Fruit fly (Drosophila melanogaster) whole organism, embryonic: ENCODE results near the gene CG17032.
A peak's percentile ranks its signal among the peaks of the same experiment; 100 is the strongest.

Source experiments
- Antp ChIP-seq: fragments of 200-800 bp; sonication (Bioruptor generic); optimal IDR thresholded peaks from 3 replicates; lab custom pipeline; 2016; ENCODE audit warnings: missing biosample characterization, missing genetic modification characterization
- BtbVII ChIP-seq: fragments of 200-800 bp; sonication (Bioruptor generic); optimal IDR thresholded peaks from 3 replicates; lab custom pipeline; 2017; ENCODE audit warnings: missing biosample characterization, mild to moderate bottlenecking, missing genetic modification characterization
- Bteb2 ChIP-seq: fragments of 200-800 bp; sonication (Bioruptor generic); optimal IDR thresholded peaks from 2 replicates; lab custom pipeline; 2016; ENCODE audit warnings: missing biosample characterization, missing genetic modification characterization
- CG10565 ChIP-seq: fragments of 200-800 bp; sonication (Bioruptor generic); optimal IDR thresholded peaks from 3 replicates; lab custom pipeline; 2016; ENCODE audit warnings: missing biosample characterization, mild to moderate bottlenecking, missing genetic modification characterization
- CG12391 ChIP-seq: fragments of 200-800 bp; sonication (Bioruptor generic); optimal IDR thresholded peaks from 3 replicates; lab custom pipeline; 2018; ENCODE audit warnings: missing biosample characterization, mild to moderate bottlenecking, missing genetic modification characterization, moderate library complexity
- CG13775 ChIP-seq: fragments of 200-800 bp; sonication (Bioruptor generic); optimal IDR thresholded peaks from 3 replicates; lab custom pipeline; 2017; ENCODE audit warnings: missing biosample characterization, mild to moderate bottlenecking, missing genetic modification characterization
- CG17361 ChIP-seq: fragments of 200-800 bp; sonication (Bioruptor generic); IDR thresholded peaks from 3 replicates; pipeline ENCODE4 v1.3.6; 2022; ENCODE audit warnings: missing biosample characterization, missing genetic modification characterization
- CG17829 ChIP-seq: fragments of 200-800 bp; optimal IDR thresholded peaks from 2 replicates; lab custom pipeline; 2019; ENCODE audit warnings: missing biosample characterization, mild to moderate bottlenecking, missing genetic modification characterization, moderate library complexity
- CG18262 ChIP-seq: fragments of 200-800 bp; optimal IDR thresholded peaks from 3 replicates; lab custom pipeline; 2019; ENCODE audit warnings: missing biosample characterization, mild to moderate bottlenecking, missing genetic modification characterization, moderate library complexity
- CG2116 ChIP-seq: fragments of 200-800 bp; sonication (Bioruptor generic); optimal IDR thresholded peaks from 3 replicates; lab custom pipeline; 2018; ENCODE audit warnings: missing biosample characterization, mild to moderate bottlenecking, missing genetic modification characterization
- CG2199 ChIP-seq: fragments of 200-800 bp; sonication (Bioruptor generic); IDR thresholded peaks from 3 replicates; pipeline ENCODE4 v1.3.6; 2022; ENCODE audit warnings: missing biosample characterization, missing genetic modification characterization
- CG2875 ChIP-seq: fragments of 200-800 bp; sonication (Bioruptor generic); optimal IDR thresholded peaks from 2 replicates; lab custom pipeline; 2017; ENCODE audit warnings: missing biosample characterization, mild to moderate bottlenecking, missing genetic modification characterization, missing genetic modification reagents
- CG30403 ChIP-seq: fragments of 200-800 bp; sonication (Bioruptor generic); optimal IDR thresholded peaks from 3 replicates; lab custom pipeline; 2016; ENCODE audit warnings: missing biosample characterization, missing genetic modification characterization
- CG31365 ChIP-seq: fragments of 200-800 bp; sonication (Bioruptor generic); optimal IDR thresholded peaks from 2 replicates; lab custom pipeline; 2018; ENCODE audit warnings: missing biosample characterization, mild to moderate bottlenecking, missing genetic modification characterization
- CG31441 ChIP-seq: fragments of 200-800 bp; sonication (Bioruptor generic); IDR thresholded peaks from 2 replicates; pipeline ENCODE4 v1.3.6; 2022; ENCODE audit warnings: missing biosample characterization, missing genetic modification characterization
- CG3838 ChIP-seq: fragments of 200-800 bp; sonication (Bioruptor generic); optimal IDR thresholded peaks from 3 replicates; lab custom pipeline; 2016; ENCODE audit warnings: missing biosample characterization, missing genetic modification characterization
- CG43689 ChIP-seq: fragments of 200-800 bp; sonication (Bioruptor generic); IDR thresholded peaks from 2 replicates; pipeline ENCODE4 v1.3.6; 2022; ENCODE audit warnings: missing biosample characterization, missing genetic modification characterization
- CG6272 ChIP-seq: fragments of 200-800 bp; sonication (Bioruptor generic); IDR thresholded peaks from 2 replicates; pipeline ENCODE4 v1.3.6; 2022; ENCODE audit warnings: missing biosample characterization, missing genetic modification characterization
- CG7271 ChIP-seq: fragments of 200-800 bp; sonication (Bioruptor generic); optimal IDR thresholded peaks from 2 replicates; lab custom pipeline; 2018; ENCODE audit warnings: missing biosample characterization, mild to moderate bottlenecking, missing genetic modification characterization, moderate library complexity
- CG9817 ChIP-seq: fragments of 200-800 bp; sonication (Bioruptor generic); optimal IDR thresholded peaks from 2 replicates; lab custom pipeline; 2018; ENCODE audit warnings: missing biosample characterization, mild to moderate bottlenecking, missing genetic modification characterization, moderate library complexity
- Drgx ChIP-seq: fragments of 200-800 bp; sonication (Bioruptor generic); IDR thresholded peaks from 2 replicates; pipeline ENCODE4 v1.3.6; 2022; ENCODE audit warnings: missing biosample characterization, missing genetic modification characterization
- Fer3 ChIP-seq: fragments of 200-800 bp; sonication (Bioruptor generic); optimal IDR thresholded peaks from 2 replicates; lab custom pipeline; 2018; ENCODE audit warnings: missing biosample characterization, mild to moderate bottlenecking, missing genetic modification characterization, moderate library complexity
- Hr3 ChIP-seq: fragments of 200-800 bp; sonication (Bioruptor generic); optimal IDR thresholded peaks from 3 replicates; lab custom pipeline; 2016; ENCODE audit warnings: missing biosample characterization, missing genetic modification characterization
- Lhr ChIP-seq: fragments of 200-800 bp; sonication (Bioruptor generic); optimal IDR thresholded peaks from 3 replicates; lab custom pipeline; 2017; ENCODE audit warnings: mild to moderate bottlenecking, missing biosample characterization, missing genetic modification reagents, missing genetic modification characterization
- MESR4 ChIP-seq: fragments of 200-800 bp; sonication (Bioruptor generic); optimal IDR thresholded peaks from 2 replicates; lab custom pipeline; 2018; ENCODE audit warnings: missing biosample characterization, mild to moderate bottlenecking, missing genetic modification characterization, moderate library complexity
- Max ChIP-seq: fragments of 200-800 bp; sonication (Bioruptor generic); optimal IDR thresholded peaks from 2 replicates; lab custom pipeline; 2016; ENCODE audit warnings: missing biosample characterization, mild to moderate bottlenecking, missing genetic modification characterization
- Med ChIP-seq: fragments of 200-800 bp; sonication (Bioruptor generic); peaks from one replicate; lab custom pipeline; 2016; ENCODE audit warnings: missing biosample characterization, missing genetic modification characterization, mild to moderate bottlenecking, inconsistent platforms, moderate library complexity
- Mrtf ChIP-seq: fragments of 200-800 bp; sonication (Bioruptor generic); IDR thresholded peaks from 3 replicates; pipeline ENCODE4 v1.3.6; 2022; ENCODE audit warnings: missing biosample characterization, missing genetic modification characterization
- Myb ChIP-seq: fragments of 200-800 bp; sonication (Bioruptor generic); optimal IDR thresholded peaks from 2 replicates; lab custom pipeline; 2016; ENCODE audit warnings: missing biosample characterization, missing genetic modification characterization
- Oaz ChIP-seq: fragments of 200-800 bp; sonication (Bioruptor generic); IDR thresholded peaks from 2 replicates; pipeline ENCODE4 v1.3.6; 2022; ENCODE audit warnings: missing biosample characterization, missing genetic modification characterization
- Opbp ChIP-seq: fragments of 200-800 bp; sonication (Bioruptor generic); IDR thresholded peaks from 3 replicates; pipeline ENCODE4 v1.3.6; 2022; ENCODE audit warnings: missing biosample characterization, missing genetic modification characterization; ENCODE audit not compliant: partially characterized antibody
- Stat92E ChIP-seq, 3 experiments: fragments of >200 bp in 2 of 3; fragments of 200-800 bp in 1 of 3; sonication (Bioruptor generic) in 1 of 3; optimal IDR thresholded peaks; 2 replicates each; lab custom pipeline; 2017 to 2019; ENCODE audit warnings: missing biosample characterization in 3 of 3, missing genetic modification characterization in 3 of 3, mild to moderate bottlenecking in 1 of 3, moderate library complexity in 1 of 3
- Taf1 ChIP-seq: fragments of 200-800 bp; sonication (Bioruptor generic); IDR thresholded peaks from 2 replicates; pipeline ENCODE4 v1.3.6; 2022; ENCODE audit warnings: missing biosample characterization, missing genetic modification characterization
- YL-1 ChIP-seq: fragments of 200-800 bp; sonication (Bioruptor generic); optimal IDR thresholded peaks from 3 replicates; lab custom pipeline; 2017; ENCODE audit warnings: missing biosample characterization, mild to moderate bottlenecking, missing genetic modification characterization
- ac ChIP-seq: fragments of 200-800 bp; sonication (Bioruptor generic); optimal IDR thresholded peaks from 3 replicates; lab custom pipeline; 2017; ENCODE audit warnings: missing biosample characterization, mild to moderate bottlenecking, missing genetic modification characterization
- ap ChIP-seq: fragments of 200-800 bp; sonication (Bioruptor generic); IDR thresholded peaks from 2 replicates; pipeline ENCODE4 v1.3.6; 2022; ENCODE audit warnings: missing biosample characterization, missing genetic modification characterization
- bab2 ChIP-seq: fragments of 200-800 bp; sonication (Bioruptor generic); optimal IDR thresholded peaks from 2 replicates; lab custom pipeline; 2016; ENCODE audit warnings: missing biosample characterization, missing genetic modification characterization
- chn ChIP-seq: fragments of 200-800 bp; sonication (Bioruptor generic); optimal IDR thresholded peaks from 2 replicates; lab custom pipeline; 2016; ENCODE audit warnings: missing biosample characterization, missing genetic modification characterization
- corto ChIP-seq: fragments of 200-800 bp; sonication (Bioruptor generic); optimal IDR thresholded peaks from 2 replicates; lab custom pipeline; 2016; ENCODE audit warnings: missing biosample characterization, mild to moderate bottlenecking, missing genetic modification characterization, moderate library complexity
- dpn ChIP-seq, 2 experiments: fragments of 200-800 bp; sonication (Bioruptor generic); optimal IDR thresholded peaks; 3 replicates each; lab custom pipeline; 2016; ENCODE audit warnings: missing biosample characterization in 2 of 2, missing genetic modification characterization in 2 of 2
- her ChIP-seq: fragments of 200-800 bp; sonication (Bioruptor generic); optimal IDR thresholded peaks from 2 replicates; lab custom pipeline; 2016; ENCODE audit warnings: missing biosample characterization, missing genetic modification characterization
- kah ChIP-seq: fragments of 200-800 bp; sonication (Bioruptor generic); optimal IDR thresholded peaks from 2 replicates; lab custom pipeline; 2018; ENCODE audit warnings: missing biosample characterization, mild to moderate bottlenecking, missing genetic modification characterization
- lbe ChIP-seq: fragments of 200-800 bp; sonication (Bioruptor generic); optimal IDR thresholded peaks from 2 replicates; lab custom pipeline; 2016; ENCODE audit warnings: missing biosample characterization, mild to moderate bottlenecking, missing genetic modification characterization
- nerfin-1 ChIP-seq: fragments of 200-800 bp; sonication (Bioruptor generic); optimal IDR thresholded peaks from 3 replicates; lab custom pipeline; 2019; ENCODE audit warnings: missing biosample characterization, mild to moderate bottlenecking, missing genetic modification characterization, moderate library complexity
- p53 ChIP-seq: fragments of 200-800 bp; sonication (Bioruptor generic); optimal IDR thresholded peaks from 2 replicates; lab custom pipeline; 2016; ENCODE audit warnings: missing biosample characterization, missing genetic modification characterization
- tgo ChIP-seq: fragments of 200-800 bp; sonication (Bioruptor generic); IDR thresholded peaks from 3 replicates; pipeline ENCODE4 v1.3.6; 2022; ENCODE audit warnings: missing biosample characterization, missing genetic modification characterization
- tin ChIP-seq: fragments of 200-800 bp; sonication (Bioruptor generic); optimal IDR thresholded peaks from 3 replicates; lab custom pipeline; 2016; ENCODE audit warnings: missing biosample characterization, missing genetic modification characterization
- tll ChIP-seq, 2 experiments: fragments of 200-800 bp in 1 of 2; fragments of >200 bp in 1 of 2; sonication (Bioruptor generic) in 1 of 2; optimal IDR thresholded peaks; 2 replicates each; lab custom pipeline; 2017 to 2019; ENCODE audit warnings: missing biosample characterization in 2 of 2, missing genetic modification characterization in 2 of 2, mild to moderate bottlenecking in 1 of 2, moderate library complexity in 1 of 2
- zfh2 ChIP-seq: fragments of 200-800 bp; sonication (Bioruptor generic); optimal IDR thresholded peaks from 2 replicates; lab custom pipeline; 2016; ENCODE audit warnings: missing biosample characterization, missing genetic modification characterization

Gene CG17032

DNA sequence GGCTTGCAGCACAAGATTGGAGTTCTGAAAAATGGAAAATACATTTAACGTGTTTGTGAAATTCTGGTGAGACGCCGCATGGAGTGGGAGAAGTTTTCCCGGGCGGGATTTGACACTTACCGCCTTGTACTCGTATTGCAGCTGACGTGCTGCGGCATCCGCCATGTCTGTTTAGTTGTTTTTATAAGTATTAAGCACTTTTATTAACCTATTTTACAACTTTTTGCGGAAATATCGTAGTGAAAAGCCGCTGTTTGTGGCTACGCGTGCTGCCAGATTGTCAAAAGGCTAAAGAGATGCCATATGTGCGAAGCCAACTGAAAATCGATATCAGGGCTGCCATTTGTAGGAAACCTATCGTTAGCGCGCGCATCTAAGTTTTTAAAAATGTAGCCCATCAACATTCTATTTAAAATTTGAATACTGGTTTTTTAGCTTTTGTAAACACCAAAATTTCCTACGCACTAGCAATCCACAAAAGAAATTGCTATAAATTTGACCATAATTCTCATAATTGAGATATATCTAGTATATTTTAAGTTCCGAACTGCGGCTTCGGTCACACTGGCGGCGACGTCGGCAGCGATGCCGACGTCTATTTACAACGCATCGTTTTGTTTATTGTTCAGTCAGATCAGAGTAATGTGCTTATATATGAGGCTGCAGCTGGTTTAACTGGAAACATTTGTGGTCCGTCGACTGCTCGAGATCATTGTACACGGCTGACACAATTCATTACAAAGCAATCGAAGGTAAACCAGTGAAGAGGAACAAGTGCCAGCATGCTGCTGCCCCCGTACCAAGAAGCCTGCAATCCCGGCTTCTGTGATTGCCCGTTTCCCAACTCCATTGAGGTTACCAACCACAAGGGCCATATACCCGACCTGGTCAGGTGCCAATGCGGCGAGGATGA lies 9.2 kb downstream of the CG17032 start, which contains the start of the genes Brr2 and CG10516 (continued):
- TF ChIP-seq CG9817 (peak; percentile 31), Max (peak; percentile 68), CG6272 (GFP tag; lab: Robert Waterston, UW) (no peak), Lhr (GFP tag; lab: Kevin White, UChicago) (peak; percentile 79), CG18262 (tag; lab: Kevin White, UChicago) (no peak), Antp (peak; percentile 10), Taf1 (GFP tag; lab: Robert Waterston, UW) (no peak), CG43689 (GFP tag; lab: Robert Waterston, UW) (no peak), nerfin-1 (tag; lab: Kevin White, UChicago) (peak; percentile 19), CG31365 (tag; lab: Kevin White, UChicago) (no peak), ap (GFP tag; lab: Robert Waterston, UW) (peak; percentile 5; the same call in 1 of the 2 replicates), BtbVII (no peak), bab2 (GFP tag; lab: Kevin White, UChicago) (peak; percentile 36), MESR4 (peak; percentile 38), YL-1 (GFP tag; lab: Kevin White, UChicago) (peak; percentile 87), CG10565 (no peak), tgo (GFP tag; lab: Robert Waterston, UW) (no peak), CG17829 (peak; percentile 76), CG2116 (GFP tag; lab: Kevin White, UChicago) (peak; percentile 78), Myb (GFP tag; lab: Kevin White, UChicago) (peak; percentile 41), tll (GFP tag; optimal IDR thresholded peaks at IDR 0.05; lab: Kevin White, UChicago) (peak in 1 of 2 experiments; percentile 10), p53 (GFP tag; lab: Kevin White, UChicago) (peak; percentile 23), CG7271 (tag; lab: Kevin White, UChicago) (no peak), lbe (no peak), Oaz (GFP tag; lab: Robert Waterston, UW) (no peak), Med (peak; percentile 86), dpn (GFP tag; optimal IDR thresholded peaks at IDR 0.05; lab: Kevin White, UChicago) (peak in 1 of 2 experiments; percentile 22), Bteb2 (GFP tag; lab: Kevin White, UChicago) (peak; percentile 50), Hr3 (peak; percentile 37), CG12391 (tag; lab: Kevin White, UChicago) (peak; percentile 58), kah (GFP tag; lab: Kevin White, UChicago) (no peak), CG13775 (no peak), CG2875 (no peak), Fer3 (tag; lab: Kevin White, UChicago) (no peak), ac (GFP tag; lab: Kevin White, UChicago) (no peak), Stat92E (GFP tag; optimal IDR thresholded peaks at IDR 0.05; lab: Kevin White, UChicago) (peak in 1 of 3 experiments; percentile 63), CG30403 (GFP tag; lab: Kevin White, UChicago) (peak; percentile 38), Mrtf (GFP tag; lab: Robert Waterston, UW) (no peak), Opbp (GFP tag; lab: Robert Waterston, UW) (no peak), CG17361 (no peak), chn (GFP tag; lab: Kevin White, UChicago) (peak; percentile 27), CG31441 (GFP tag; lab: Robert Waterston, UW) (peak; percentile 73), Drgx (no peak), her (GFP tag; lab: Kevin White, UChicago) (peak; percentile 27), zfh2 (GFP tag; lab: Kevin White, UChicago) (peak; percentile 31), tin (GFP tag; lab: Kevin White, UChicago) (peak; percentile 13), CG3838 (GFP tag; lab: Kevin White, UChicago) (no peak), corto (GFP tag; lab: Kevin White, UChicago) (no peak), CG2199 (GFP tag; lab: Robert Waterston, UW) (no peak)
